Worm (Caenorhabditis elegans): ENCODE results near the gene vps-15.

vps-15 gene

ce11 chrII:11906217-11906616 lies 9.4 kb downstream of the vps-15 start, which contains the start of gene ZK930.4:
Gene ZK930.4 (plus strand): TSS chrII:11906517.
- TF ChIP-seq ceh-8 (GFP tag; optimal IDR thresholded peaks at IDR 0.05) (no peak), aha-1 (tag; optimal IDR thresholded peaks at IDR 0.05) (no peak), irx-1 (tag; optimal IDR thresholded peaks at IDR 0.05) (no peak), nhr-20 (tag; optimal IDR thresholded peaks at IDR 0.05) (no peak), nhr-77 (tag; optimal IDR thresholded peaks at IDR 0.05) (no peak), pqm-1 (tag; optimal IDR thresholded peaks at IDR 0.05) (no peak), ces-1 (GFP tag; optimal IDR thresholded peaks at IDR 0.05) (no peak), efl-3 (GFP tag; optimal IDR thresholded peaks at IDR 0.05) (no peak), lin-13 (GFP tag; optimal IDR thresholded peaks at IDR 0.05) (no peak), unc-130 (tag; optimal IDR thresholded peaks at IDR 0.05) (no peak)

- TF ChIP-seq nhr-77 (tag; optimal IDR thresholded peaks at IDR 0.05) = no peak
- no peak for TF ChIP-seq alr-1 (tag; optimal IDR thresholded peaks at IDR 0.05; ENCODE audit: borderline replicate concordance)
- TF ChIP-seq unc-86 (tag; optimal IDR thresholded peaks at IDR 0.05) = no peak
- no peak for TF ChIP-seq nhr-76 (tag; optimal IDR thresholded peaks at IDR 0.05)
- TF ChIP-seq Y116A8C.19 (tag; optimal IDR thresholded peaks at IDR 0.05; ENCODE audit: borderline replicate concordance) = no peak
These were observed 10.6 kb downstream of the vps-15 start for ce11 chrII:11905023-11905422.

- TF ChIP-seq mep-1 (tag; optimal IDR thresholded peaks at IDR 0.05) (peak; percentile 8), elt-3 (tag; optimal IDR thresholded peaks at IDR 0.05) (no peak), ama-1 (optimal IDR thresholded peaks at IDR 0.05) (no peak), ets-5 (GFP tag; IDR thresholded peaks at IDR 0.05) (no peak), C16A3.4 (tag; optimal IDR thresholded peaks at IDR 0.05) (no peak), pax-3 (tag; optimal IDR thresholded peaks at IDR 0.05) (no peak), C34B4.2 (tag; optimal IDR thresholded peaks at IDR 0.05) (no peak), lin-14 (GFP tag; optimal IDR thresholded peaks at IDR 0.05) (peak; percentile 22), ceh-82 (tag; optimal IDR thresholded peaks at IDR 0.05) (no peak), tlp-1 (tag; optimal IDR thresholded peaks at IDR 0.05) (no peak), lin-13 (GFP tag; optimal IDR thresholded peaks at IDR 0.05) (no peak), unc-98 (GFP tag; IDR thresholded peaks at IDR 0.05) (no peak)
These were observed 13.4 kb downstream of the vps-15 start for ce11 chrII:11902203-11902602.

- TF ChIP-seq rnt-1 (tag; optimal IDR thresholded peaks at IDR 0.05) = no peak
- TF ChIP-seq xbp-1 (tag; optimal IDR thresholded peaks at IDR 0.05) = no peak
- no peak for TF ChIP-seq snu-23 (GFP tag; optimal IDR thresholded peaks at IDR 0.05)
- no peak for TF ChIP-seq aly-2 (tag; optimal IDR thresholded peaks at IDR 0.05)
- TF ChIP-seq nhr-20 (tag; optimal IDR thresholded peaks at IDR 0.05) = no peak
- no peak for TF ChIP-seq elt-3 (tag; optimal IDR thresholded peaks at IDR 0.05)
- TF ChIP-seq ceh-82 (tag; optimal IDR thresholded peaks at IDR 0.05) = no peak
- TF ChIP-seq egl-27 (tag; optimal IDR thresholded peaks at IDR 0.05) = no peak
- TF ChIP-seq nhr-71 (tag; optimal IDR thresholded peaks at IDR 0.05) = no peak
- no peak for TF ChIP-seq zag-1 (tag; optimal IDR thresholded peaks at IDR 0.05)
These were observed 14.5 kb downstream of the vps-15 start, which contains the start of gene vab-23 for ce11 chrII:11901110-11901509. Gene vab-23 (minus strand): TSS chrII:11901210.

- TF ChIP-seq dsc-1 (tag; optimal IDR thresholded peaks at IDR 0.05) (no peak), ceh-88 (GFP tag; IDR thresholded peaks at IDR 0.05) (no peak), alr-1 (tag; optimal IDR thresholded peaks at IDR 0.05; ENCODE audit: borderline replicate concordance) (no peak), nhr-28 (tag; optimal IDR thresholded peaks at IDR 0.05) (no peak), tlp-1 (tag; optimal IDR thresholded peaks at IDR 0.05) (no peak), F16B12.6 (tag; optimal IDR thresholded peaks at IDR 0.05) (no peak), ama-1 (optimal IDR thresholded peaks at IDR 0.05) (no peak), grh-1 (GFP tag; IDR thresholded peaks at IDR 0.05) (no peak), nhr-47 (tag; optimal IDR thresholded peaks at IDR 0.05) (no peak), blmp-1 (tag; optimal IDR thresholded peaks at IDR 0.05) (no peak), hlh-17 (GFP tag; optimal IDR thresholded peaks at IDR 0.05; ENCODE audit: borderline replicate concordance) (no peak), ceh-63 (GFP tag; optimal IDR thresholded peaks at IDR 0.05) (no peak)
These were observed 15.9 kb downstream of the vps-15 start for ce11 chrII:11899761-11900160.

Measured in whole organism, L1 larva.